Fruit fly (Drosophila melanogaster): ENCODE results near the gene CG5885.

Gene CG5885

DNA sequence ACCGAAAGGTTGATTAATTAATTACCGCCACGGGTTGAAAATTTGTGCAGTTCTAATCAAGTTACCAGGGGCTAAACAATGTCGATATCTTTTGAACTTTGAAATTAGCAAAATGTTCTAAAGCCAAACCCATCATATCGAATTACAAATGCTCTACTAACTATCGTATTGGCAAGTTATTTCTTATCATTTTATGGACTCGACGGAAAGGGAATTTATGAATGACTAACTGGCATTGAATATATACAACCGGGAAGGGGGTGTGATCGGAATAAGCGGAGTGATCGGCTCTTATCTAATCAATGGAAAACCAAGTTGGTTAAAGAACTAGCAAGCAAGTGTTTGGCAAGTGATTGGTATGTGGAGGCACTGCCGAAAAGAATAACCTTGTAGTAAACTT lies 25.4 kb upstream of the CG5885 start (continued):
- TF ChIP-seq bbx (GFP tag; IDR thresholded peaks at IDR 0.05; ENCODE audit: partially characterized antibody) (no peak), p53 (GFP tag; optimal IDR thresholded peaks at IDR 0.05) (no peak), CG18599 (GFP tag; optimal IDR thresholded peaks at IDR 0.05) (peak; percentile 67), Ada2b (GFP tag; IDR thresholded peaks at IDR 0.05) (no peak), Tbp (GFP tag; optimal IDR thresholded peaks at IDR 0.05) (no peak), Sox102F (GFP tag; optimal IDR thresholded peaks at IDR 0.05) (no peak), lov (optimal IDR thresholded peaks at IDR 0.05) (no peak), lov (GFP tag; IDR thresholded peaks at IDR 0.05) (no peak), CG13424 (tag; optimal IDR thresholded peaks at IDR 0.05) (no peak), Nf-YA (GFP tag; IDR thresholded peaks at IDR 0.05) (no peak), CG15696 (tag; optimal IDR thresholded peaks at IDR 0.05) (no peak), CG14667 (GFP tag; IDR thresholded peaks at IDR 0.05) (no peak), slou (GFP tag; optimal IDR thresholded peaks at IDR 0.05) (no peak), CG17568 (GFP tag; optimal IDR thresholded peaks at IDR 0.05) (no peak), lmd (GFP tag; IDR thresholded peaks at IDR 0.05) (no peak), yki (optimal IDR thresholded peaks at IDR 0.05) (no peak), H2.0 (GFP tag; IDR thresholded peaks at IDR 0.05) (no peak), eyg (GFP tag; optimal IDR thresholded peaks at IDR 0.05) (no peak), org-1 (GFP tag; optimal IDR thresholded peaks at IDR 0.05) (no peak), HmgZ (tag; optimal IDR thresholded peaks at IDR 0.05) (peak; percentile 57), Six4 (GFP tag; optimal IDR thresholded peaks at IDR 0.05) (no peak), CG16779 (GFP tag; IDR thresholded peaks at IDR 0.05) (no peak), cato (GFP tag; optimal IDR thresholded peaks at IDR 0.05; ENCODE audit: borderline replicate concordance) (no peak), CG31388 (GFP tag; optimal IDR thresholded peaks at IDR 0.05) (no peak), sqz (GFP tag; optimal IDR thresholded peaks at IDR 0.05) (no peak), CG3726 (GFP tag; IDR thresholded peaks at IDR 0.05) (no peak), CG10979 (tag; optimal IDR thresholded peaks at IDR 0.05) (no peak), CoRest (tag; optimal IDR thresholded peaks at IDR 0.05) (no peak), chn (GFP tag; optimal IDR thresholded peaks at IDR 0.05) (no peak), pita (GFP tag; optimal IDR thresholded peaks at IDR 0.05) (no peak), bigmax (GFP tag; optimal IDR thresholded peaks at IDR 0.05) (no peak), NfI (GFP tag; optimal IDR thresholded peaks at IDR 0.05) (peak; percentile 23), onecut (GFP tag; IDR thresholded peaks at IDR 0.05) (no peak), sima (GFP tag; optimal IDR thresholded peaks at IDR 0.05) (no peak), CG15269 (tag; optimal IDR thresholded peaks at IDR 0.05) (no peak), cas (GFP tag; IDR thresholded peaks at IDR 0.05) (no peak), lbe (GFP tag; optimal IDR thresholded peaks at IDR 0.05) (no peak), Vsx1 (GFP tag; optimal IDR thresholded peaks at IDR 0.05) (no peak), CG16813 (GFP tag; IDR thresholded peaks at IDR 0.05; ENCODE audit: partially characterized antibody) (no peak), gcm (GFP tag; optimal IDR thresholded peaks at IDR 0.05) (no peak), ranshi (GFP tag; IDR thresholded peaks at IDR 0.05) (no peak), ham (GFP tag; IDR thresholded peaks at IDR 0.05) (no peak), CG11504 (tag; optimal IDR thresholded peaks at IDR 0.05) (no peak), B-H2 (GFP tag; optimal IDR thresholded peaks at IDR 0.05) (no peak), CG10431 (GFP tag; optimal IDR thresholded peaks at IDR 0.05) (no peak), mam (GFP tag; optimal IDR thresholded peaks at IDR 0.05) (peak; percentile 50), kah (GFP tag; optimal IDR thresholded peaks at IDR 0.05) (no peak), CG12071 (GFP tag; optimal IDR thresholded peaks at IDR 0.05) (peak; percentile 8), pho (GFP tag; optimal IDR thresholded peaks at IDR 0.05) (no peak), CG7928 (GFP tag; optimal IDR thresholded peaks at IDR 0.05) (no peak), kay (GFP tag; optimal IDR thresholded peaks at IDR 0.05) (peak; percentile 56), CG17829 (tag; optimal IDR thresholded peaks at IDR 0.05) (no peak), psq (GFP tag; optimal IDR thresholded peaks at IDR 0.05) (no peak)
